Fruit fly (Drosophila melanogaster) whole organism, embryonic: ENCODE measurements around the gene CG13449.

Experiments used
- Atf3 ChIP-seq: fragments of 200-800 bp; sonication (Bioruptor generic); optimal IDR thresholded peaks from 3 replicates; lab custom pipeline; 2016; ENCODE audit warnings: missing biosample characterization, missing genetic modification characterization
- CG10654 ChIP-seq: fragments of 200-800 bp; sonication (Bioruptor generic); optimal IDR thresholded peaks from 2 replicates; lab custom pipeline; 2016; ENCODE audit warnings: missing biosample characterization, missing genetic modification characterization
- CG11560 ChIP-seq: fragments of 200-800 bp; sonication (Bioruptor generic); IDR thresholded peaks from 3 replicates; pipeline ENCODE4 v1.3.6; 2022; ENCODE audit warnings: missing biosample characterization, missing genetic modification characterization
- CG13123 ChIP-seq: fragments of 200-800 bp; sonication (Bioruptor generic); optimal IDR thresholded peaks from 2 replicates; lab custom pipeline; 2016; ENCODE audit warnings: missing biosample characterization, missing genetic modification characterization
- CG15601 ChIP-seq: fragments of 200-800 bp; sonication (Bioruptor generic); optimal IDR thresholded peaks from 3 replicates; lab custom pipeline; 2019; ENCODE audit warnings: missing biosample characterization, mild to moderate bottlenecking, missing genetic modification characterization, moderate library complexity
- CG1647 ChIP-seq: fragments of 200-800 bp; sonication (Bioruptor generic); optimal IDR thresholded peaks from 3 replicates; lab custom pipeline; 2016; ENCODE audit warnings: missing biosample characterization, missing genetic modification characterization
- CG18262 ChIP-seq: fragments of 200-800 bp; optimal IDR thresholded peaks from 3 replicates; lab custom pipeline; 2019; ENCODE audit warnings: missing biosample characterization, mild to moderate bottlenecking, missing genetic modification characterization, moderate library complexity
- CG1832 ChIP-seq: fragments of 200-800 bp; sonication (Bioruptor generic); optimal IDR thresholded peaks from 2 replicates; lab custom pipeline; 2017; ENCODE audit warnings: missing biosample characterization, mild to moderate bottlenecking, missing genetic modification characterization, inconsistent platforms
- CG2678 ChIP-seq: fragments of 200-800 bp; sonication (Bioruptor generic); optimal IDR thresholded peaks from 3 replicates; lab custom pipeline; 2019; ENCODE audit warnings: missing biosample characterization, mild to moderate bottlenecking, missing genetic modification characterization, moderate library complexity
- CG31224 ChIP-seq: fragments of 200-800 bp; sonication (Bioruptor generic); IDR thresholded peaks from 2 replicates; pipeline ENCODE4 v1.3.6; 2022; ENCODE audit warnings: missing biosample characterization, missing genetic modification characterization
- CG5180 ChIP-seq: fragments of 200-800 bp; sonication (Bioruptor generic); optimal IDR thresholded peaks from 3 replicates; lab custom pipeline; 2017; ENCODE audit warnings: missing biosample characterization, missing genetic modification characterization, mild to moderate bottlenecking, moderate library complexity, missing genetic modification reagents
- CG6254 ChIP-seq: fragments of 200-800 bp; sonication (Bioruptor generic); optimal IDR thresholded peaks from 3 replicates; lab custom pipeline; 2017; ENCODE audit warnings: mild to moderate bottlenecking, missing biosample characterization, missing genetic modification reagents, missing genetic modification characterization
- CG7928 ChIP-seq: fragments of 200-800 bp; sonication (Bioruptor generic); optimal IDR thresholded peaks from 2 replicates; lab custom pipeline; 2017; ENCODE audit warnings: missing biosample characterization, mild to moderate bottlenecking, missing genetic modification characterization
- CG8290 ChIP-seq, 3 experiments: fragments of 200-800 bp; sonication (Bioruptor generic); optimal IDR thresholded peaks; 2 replicates each; lab custom pipeline; 2016 to 2019; ENCODE audit warnings: missing biosample characterization in 3 of 3, missing genetic modification characterization in 3 of 3, mild to moderate bottlenecking in 2 of 3, moderate library complexity in 1 of 3
- CG9797 ChIP-seq: fragments of 200-800 bp; sonication (Bioruptor generic); optimal IDR thresholded peaks from 3 replicates; lab custom pipeline; 2018; ENCODE audit warnings: missing biosample characterization, mild to moderate bottlenecking, missing genetic modification characterization
- Dref ChIP-seq: fragments of 200-800 bp; sonication (Bioruptor generic); IDR thresholded peaks from 2 replicates; pipeline ENCODE4 v1.3.6; 2022; ENCODE audit warnings: missing biosample characterization, missing genetic modification characterization
- E2f1 ChIP-seq: fragments of 200-800 bp; sonication (Bioruptor generic); IDR thresholded peaks from 2 replicates; pipeline ENCODE4 v1.3.6; 2022; ENCODE audit warnings: missing biosample characterization, missing genetic modification characterization
- Fer3 ChIP-seq: fragments of 200-800 bp; sonication (Bioruptor generic); optimal IDR thresholded peaks from 2 replicates; lab custom pipeline; 2018; ENCODE audit warnings: missing biosample characterization, mild to moderate bottlenecking, missing genetic modification characterization, moderate library complexity
- GATAe ChIP-seq: fragments of 200-800 bp; sonication (Bioruptor generic); conservative IDR thresholded peaks from 2 replicates; pipeline ENCODE4 v1.3.6; 2022; ENCODE audit warnings: missing biosample characterization, missing genetic modification characterization
- Gug ChIP-seq: fragments of 200-800 bp; sonication (Bioruptor generic); IDR thresholded peaks from 4 replicates; pipeline ENCODE4 v1.3.6; 2022; ENCODE audit warnings: missing biosample characterization, missing genetic modification characterization
- HmgZ ChIP-seq: fragments of 200-800 bp; sonication (Bioruptor generic); optimal IDR thresholded peaks from 2 replicates; lab custom pipeline; 2018; ENCODE audit warnings: missing biosample characterization, mild to moderate bottlenecking, missing genetic modification characterization
- Hmr ChIP-seq: fragments of 200-800 bp; sonication (Bioruptor generic); optimal IDR thresholded peaks from 3 replicates; lab custom pipeline; 2017; ENCODE audit warnings: mild to moderate bottlenecking, missing biosample characterization, missing genetic modification reagents, missing genetic modification characterization
- Hmx ChIP-seq: fragments of 200-800 bp; sonication (Bioruptor generic); optimal IDR thresholded peaks from 2 replicates; lab custom pipeline; 2016; ENCODE audit warnings: missing biosample characterization, missing genetic modification characterization
- NK7.1 ChIP-seq: fragments of 200-800 bp; sonication (Bioruptor generic); optimal IDR thresholded peaks from 3 replicates; lab custom pipeline; 2016; ENCODE audit warnings: missing biosample characterization, missing genetic modification characterization
- Oli ChIP-seq: fragments of 200-800 bp; sonication (Bioruptor generic); optimal IDR thresholded peaks from 2 replicates; lab custom pipeline; 2018; ENCODE audit warnings: missing biosample characterization, mild to moderate bottlenecking, missing genetic modification characterization, moderate library complexity
- Spps ChIP-seq: fragments of 200-800 bp; sonication (Bioruptor generic); optimal IDR thresholded peaks from 2 replicates; lab custom pipeline; 2018; ENCODE audit warnings: missing biosample characterization, mild to moderate bottlenecking, missing genetic modification characterization
- Sry-δ ChIP-seq: fragments of 200-800 bp; sonication (Bioruptor generic); optimal IDR thresholded peaks from 2 replicates; lab custom pipeline; 2016; ENCODE audit warnings: missing biosample characterization, missing genetic modification characterization
- Vsx1 ChIP-seq: fragments of 200-800 bp; sonication (Bioruptor generic); optimal IDR thresholded peaks from 2 replicates; lab custom pipeline; 2017; ENCODE audit warnings: missing biosample characterization, mild to moderate bottlenecking, missing genetic modification characterization, missing genetic modification reagents
- ab ChIP-seq: fragments of 200-800 bp; sonication (Bioruptor generic); optimal IDR thresholded peaks from 2 replicates; lab custom pipeline; 2016; ENCODE audit warnings: missing biosample characterization, missing genetic modification characterization
- amos ChIP-seq: fragments of 200-800 bp; sonication (Bioruptor generic); IDR thresholded peaks from 2 replicates; pipeline ENCODE4 v1.3.6; 2022; ENCODE audit warnings: missing biosample characterization, missing genetic modification characterization; ENCODE audit not compliant: partially characterized antibody
- ash1 ChIP-seq: fragments of 200-800 bp; sonication (Bioruptor generic); optimal IDR thresholded peaks from 2 replicates; lab custom pipeline; 2018; ENCODE audit warnings: missing biosample characterization, mild to moderate bottlenecking, missing genetic modification characterization
- bbx ChIP-seq: fragments of 200-800 bp; sonication (Bioruptor generic); IDR thresholded peaks from 2 replicates; pipeline ENCODE4 v1.3.6; 2022; ENCODE audit warnings: missing biosample characterization, missing genetic modification characterization; ENCODE audit not compliant: partially characterized antibody
- btn ChIP-seq: fragments of 200-800 bp; sonication (Bioruptor generic); optimal IDR thresholded peaks from 2 replicates; lab custom pipeline; 2016; ENCODE audit warnings: missing biosample characterization, missing genetic modification characterization
- cas ChIP-seq: fragments of 200-800 bp; sonication (Bioruptor generic); IDR thresholded peaks from 2 replicates; pipeline ENCODE4 v1.3.6; 2022; ENCODE audit warnings: missing biosample characterization, missing genetic modification characterization
- chn ChIP-seq: fragments of 200-800 bp; sonication (Bioruptor generic); optimal IDR thresholded peaks from 2 replicates; lab custom pipeline; 2016; ENCODE audit warnings: missing biosample characterization, missing genetic modification characterization
- ci ChIP-seq: fragments of 200-800 bp; sonication (Bioruptor generic); IDR thresholded peaks from 3 replicates; pipeline ENCODE4 v1.3.6; 2022; ENCODE audit warnings: missing biosample characterization, missing genetic modification characterization
- crp ChIP-seq, 2 experiments: fragments of 200-800 bp; sonication (Bioruptor generic); optimal IDR thresholded peaks; 2 replicates in 1 of 2; 3 replicates in 1 of 2; lab custom pipeline; 2017; ENCODE audit warnings: missing biosample characterization in 2 of 2, missing genetic modification characterization in 2 of 2, mild to moderate bottlenecking in 1 of 2, moderate library complexity in 1 of 2
- dati ChIP-seq: fragments of 200-800 bp; sonication (Bioruptor generic); IDR thresholded peaks from 2 replicates; pipeline ENCODE4 v1.3.6; 2022; ENCODE audit warnings: missing biosample characterization, missing genetic modification characterization
- fd64A ChIP-seq: fragments of 200-800 bp; sonication (Bioruptor generic); optimal IDR thresholded peaks from 3 replicates; lab custom pipeline; 2018; ENCODE audit warnings: missing biosample characterization, mild to moderate bottlenecking, missing genetic modification characterization
- gfzf ChIP-seq: fragments of 200-800 bp; sonication (Bioruptor generic); optimal IDR thresholded peaks from 2 replicates; lab custom pipeline; 2016; ENCODE audit warnings: missing biosample characterization, mild to moderate bottlenecking, missing genetic modification characterization, moderate library complexity
- hb ChIP-seq: fragments of 200-800 bp; sonication (Bioruptor generic); IDR thresholded peaks from 3 replicates; pipeline ENCODE4 v1.3.6; 2022; ENCODE audit warnings: missing biosample characterization, missing genetic modification characterization; ENCODE audit not compliant: partially characterized antibody
- nerfin-2 ChIP-seq: fragments of 200-800 bp; sonication (Bioruptor generic); IDR thresholded peaks from 2 replicates; pipeline ENCODE4 v1.3.6; 2022; ENCODE audit warnings: missing biosample characterization, missing genetic modification characterization; ENCODE audit not compliant: partially characterized antibody
- nom ChIP-seq: fragments of 200-800 bp; sonication (Bioruptor generic); optimal IDR thresholded peaks from 2 replicates; lab custom pipeline; 2017; ENCODE audit warnings: missing biosample characterization, missing genetic modification characterization, mild to moderate bottlenecking, moderate library complexity, missing genetic modification reagents
- repo ChIP-seq: fragments of 200-800 bp; sonication (Bioruptor generic); optimal IDR thresholded peaks from 2 replicates; lab custom pipeline; 2016; ENCODE audit warnings: missing biosample characterization, missing genetic modification characterization
- salm ChIP-seq: fragments of 200-800 bp; sonication (Bioruptor generic); optimal IDR thresholded peaks from 2 replicates; lab custom pipeline; 2018; ENCODE audit warnings: missing biosample characterization, mild to moderate bottlenecking, missing genetic modification characterization
- sd ChIP-seq: fragments of 200-800 bp; sonication (Bioruptor generic); optimal IDR thresholded peaks from 3 replicates; lab custom pipeline; 2018; ENCODE audit warnings: missing biosample characterization, mild to moderate bottlenecking, missing genetic modification characterization, moderate library complexity
- sens-2 ChIP-seq: fragments of 200-800 bp; sonication (Bioruptor generic); IDR thresholded peaks from 2 replicates; pipeline ENCODE4 v1.3.6; 2022; ENCODE audit warnings: missing biosample characterization, missing genetic modification characterization
- sima ChIP-seq: fragments of 200-800 bp; sonication (Bioruptor generic); optimal IDR thresholded peaks from 2 replicates; lab custom pipeline; 2016; ENCODE audit warnings: missing biosample characterization, missing genetic modification characterization
- toy ChIP-seq: fragments of 200-800 bp; sonication (Bioruptor generic); IDR thresholded peaks from 2 replicates; pipeline ENCODE4 v1.3.6; 2022; ENCODE audit warnings: missing biosample characterization, missing genetic modification characterization
- trem ChIP-seq: fragments of 200-800 bp; optimal IDR thresholded peaks from 3 replicates; lab custom pipeline; 2019; ENCODE audit warnings: missing biosample characterization, mild to moderate bottlenecking, missing genetic modification characterization, moderate library complexity
- wdn ChIP-seq: fragments of 200-800 bp; sonication (Bioruptor generic); IDR thresholded peaks from 2 replicates; pipeline ENCODE4 v1.3.6; 2022; ENCODE audit warnings: missing biosample characterization, missing genetic modification characterization

Gene CG13449

DNA sequence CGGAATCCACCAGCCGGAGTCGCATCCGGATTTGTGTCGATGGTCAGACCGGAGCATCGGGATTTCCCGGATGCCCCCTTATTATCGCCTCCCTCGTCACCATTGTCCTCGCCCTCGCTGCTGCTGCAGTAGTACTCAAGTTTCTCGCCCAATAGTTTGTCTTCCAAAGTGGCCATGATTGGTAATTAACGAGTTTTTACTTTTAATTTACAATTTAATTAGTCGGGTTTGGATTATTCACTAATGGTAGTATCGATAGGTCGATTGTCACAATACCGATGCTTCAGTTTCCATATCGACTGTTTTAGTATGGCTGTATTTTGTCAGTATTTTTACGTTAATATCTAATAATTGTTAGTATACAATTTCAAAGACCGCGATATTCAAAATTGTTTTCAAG is 2.5 kb downstream of the CG13449 start, which contains the start of gene CG7650 (continued):
- TF ChIP-seq NK7.1 (GFP tag; lab: Kevin White, UChicago) (no peak), CG31224 (GFP tag; lab: Robert Waterston, UW) (no peak), ab (GFP tag; lab: Kevin White, UChicago) (no peak), Oli (tag; lab: Kevin White, UChicago) (no peak), CG1647 (GFP tag; lab: Kevin White, UChicago) (no peak), Atf3 (no peak), CG10654 (GFP tag; lab: Kevin White, UChicago) (no peak), hb (peak; percentile 81), Gug (GFP tag; lab: Robert Waterston, UW) (no peak), ci (GFP tag; lab: Robert Waterston, UW) (no peak), crp (GFP tag; optimal IDR thresholded peaks at IDR 0.05; lab: Kevin White, UChicago) (no peak), Vsx1 (GFP tag; lab: Kevin White, UChicago) (no peak), chn (GFP tag; lab: Kevin White, UChicago) (no peak), toy (GFP tag; lab: Robert Waterston, UW) (no peak), Dref (GFP tag; lab: Robert Waterston, UW) (peak; percentile 91), dati (GFP tag; lab: Robert Waterston, UW) (no peak), salm (tag; lab: Kevin White, UChicago) (no peak), ash1 (no peak), Spps (no peak), Hmx (GFP tag; lab: Kevin White, UChicago) (no peak), gfzf (GFP tag; lab: Kevin White, UChicago) (peak; percentile 66), nom (GFP tag; lab: Kevin White, UChicago) (no peak), CG13123 (GFP tag; lab: Kevin White, UChicago) (no peak), CG11560 (tag; lab: Robert Waterston, UW) (no peak), GATAe (no peak), amos (GFP tag; lab: Robert Waterston, UW) (peak; percentile 92), cas (no peak), Sry-δ (GFP tag; lab: Kevin White, UChicago) (peak; percentile 73), CG18262 (no peak), nerfin-2 (GFP tag; lab: Robert Waterston, UW) (peak; percentile 60; the same call in 1 of the 2 replicates), Fer3 (tag; lab: Kevin White, UChicago) (no peak), sd (tag; lab: Kevin White, UChicago) (no peak), CG9797 (GFP tag; lab: Kevin White, UChicago) (peak; percentile 83), CG8290 (GFP tag; optimal IDR thresholded peaks at IDR 0.05; lab: Kevin White, UChicago) (no peak), CG8290 (tag; optimal IDR thresholded peaks at IDR 0.05; lab: Kevin White, UChicago) (no peak), CG5180 (GFP tag; lab: Kevin White, UChicago) (no peak), btn (GFP tag; lab: Kevin White, UChicago) (no peak), E2f1 (GFP tag; lab: Robert Waterston, UW) (no peak), CG7928 (GFP tag; lab: Kevin White, UChicago) (no peak), CG6254 (no peak), repo (GFP tag; lab: Kevin White, UChicago) (no peak), trem (tag; lab: Kevin White, UChicago) (peak; percentile 54), wdn (GFP tag; lab: Robert Waterston, UW) (no peak), CG2678 (tag; lab: Kevin White, UChicago) (no peak), fd64A (GFP tag; lab: Kevin White, UChicago) (no peak), sens-2 (no peak), sima (GFP tag; lab: Kevin White, UChicago) (no peak), CG1832 (no peak), CG15601 (tag; lab: Kevin White, UChicago) (no peak), HmgZ (tag; lab: Kevin White, UChicago) (peak; percentile 37), bbx (GFP tag; lab: Robert Waterston, UW) (peak; percentile 94), Hmr (no peak)
